Fruit fly (Drosophila melanogaster) whole organism, embryonic: ENCODE measurements around the gene Pnn.

Experiments used
- Antp ChIP-seq: fragments of 200-800 bp; sonication (Bioruptor generic); optimal IDR thresholded peaks from 3 replicates; lab custom pipeline; 2016; ENCODE audit warnings: missing biosample characterization, missing genetic modification characterization
- Asciz ChIP-seq: fragments of 200-800 bp; sonication (Bioruptor generic); optimal IDR thresholded peaks from 2 replicates; lab custom pipeline; 2017; ENCODE audit warnings: missing biosample characterization, mild to moderate bottlenecking, missing genetic modification characterization, missing genetic modification reagents
- B-H2 ChIP-seq: fragments of 200-800 bp; sonication (Bioruptor generic); optimal IDR thresholded peaks from 2 replicates; lab custom pipeline; 2018; ENCODE audit warnings: missing biosample characterization, mild to moderate bottlenecking, missing genetic modification characterization
- CG10147 ChIP-seq: fragments of 200-800 bp; sonication (Bioruptor generic); optimal IDR thresholded peaks from 2 replicates; lab custom pipeline; 2019; ENCODE audit warnings: missing biosample characterization, mild to moderate bottlenecking, missing genetic modification characterization, moderate library complexity
- CG11560 ChIP-seq: fragments of 200-800 bp; sonication (Bioruptor generic); IDR thresholded peaks from 3 replicates; pipeline ENCODE4 v1.3.6; 2022; ENCODE audit warnings: missing biosample characterization, missing genetic modification characterization
- CG11723 ChIP-seq: fragments of 200-800 bp; sonication (Bioruptor generic); optimal IDR thresholded peaks from 2 replicates; lab custom pipeline; 2017; ENCODE audit warnings: missing biosample characterization, mild to moderate bottlenecking, missing genetic modification characterization
- CG14965 ChIP-seq: fragments of 200-800 bp; sonication (Bioruptor generic); optimal IDR thresholded peaks from 2 replicates; lab custom pipeline; 2016; ENCODE audit warnings: missing biosample characterization, missing genetic modification characterization, borderline replicate concordance
- CG15073 ChIP-seq: fragments of 200-800 bp; sonication (Bioruptor generic); optimal IDR thresholded peaks from 2 replicates; lab custom pipeline; 2016; ENCODE audit warnings: missing biosample characterization, missing genetic modification characterization
- CG1529 ChIP-seq: fragments of 200-800 bp; sonication (Bioruptor generic); optimal IDR thresholded peaks from 3 replicates; lab custom pipeline; 2018; ENCODE audit warnings: missing biosample characterization, missing genetic modification characterization
- CG15696 ChIP-seq: fragments of 200-800 bp; sonication (Bioruptor generic); optimal IDR thresholded peaks from 2 replicates; lab custom pipeline; 2019; ENCODE audit warnings: missing biosample characterization, mild to moderate bottlenecking, missing genetic modification characterization, moderate library complexity
- CG1602 ChIP-seq: fragments of 200-800 bp; sonication (Bioruptor generic); optimal IDR thresholded peaks from 3 replicates; lab custom pipeline; 2016; ENCODE audit warnings: missing biosample characterization, missing genetic modification characterization
- CG17385 ChIP-seq: fragments of 200-800 bp; sonication (Bioruptor generic); optimal IDR thresholded peaks from 3 replicates; lab custom pipeline; 2018; ENCODE audit warnings: missing biosample characterization, mild to moderate bottlenecking, missing genetic modification characterization
- CG18476 ChIP-seq: fragments of 200-800 bp; sonication (Bioruptor generic); optimal IDR thresholded peaks from 2 replicates; lab custom pipeline; 2016; ENCODE audit warnings: missing biosample characterization, mild to moderate bottlenecking, missing genetic modification characterization
- CG31388 ChIP-seq: fragments of 200-800 bp; sonication (Bioruptor generic); optimal IDR thresholded peaks from 2 replicates; lab custom pipeline; 2016; ENCODE audit warnings: missing biosample characterization, missing genetic modification characterization
- CG34376 ChIP-seq: fragments of 200-800 bp; sonication (Bioruptor generic); optimal IDR thresholded peaks from 2 replicates; lab custom pipeline; 2018; ENCODE audit warnings: missing biosample characterization, mild to moderate bottlenecking, missing genetic modification characterization
- CG4617 ChIP-seq: fragments of 200-800 bp; sonication (Bioruptor generic); optimal IDR thresholded peaks from 3 replicates; lab custom pipeline; 2016; ENCODE audit warnings: missing biosample characterization, missing genetic modification characterization, borderline replicate concordance
- CG4707 ChIP-seq: fragments of 200-800 bp; sonication (Bioruptor generic); optimal IDR thresholded peaks from 2 replicates; lab custom pipeline; 2018; ENCODE audit warnings: missing biosample characterization, mild to moderate bottlenecking, missing genetic modification characterization, moderate library complexity
- CG7745 ChIP-seq: fragments of 200-800 bp; sonication (Bioruptor generic); optimal IDR thresholded peaks from 2 replicates; lab custom pipeline; 2018; ENCODE audit warnings: missing biosample characterization, mild to moderate bottlenecking, missing genetic modification characterization, moderate library complexity
- CG9437 ChIP-seq: fragments of 200-800 bp; sonication (Bioruptor generic); optimal IDR thresholded peaks from 2 replicates; lab custom pipeline; 2018; ENCODE audit warnings: missing biosample characterization, mild to moderate bottlenecking, missing genetic modification characterization
- CkIIα-i1 ChIP-seq: fragments of 200-800 bp; sonication (Bioruptor generic); IDR thresholded peaks from 2 replicates; pipeline ENCODE4 v1.3.6; 2022; ENCODE audit warnings: missing biosample characterization, missing genetic modification characterization
- Dp ChIP-seq: fragments of 200-800 bp; sonication (Bioruptor generic); optimal IDR thresholded peaks from 2 replicates; lab custom pipeline; 2018; ENCODE audit warnings: missing biosample characterization, mild to moderate bottlenecking, missing genetic modification characterization, moderate library complexity
- Fer3 ChIP-seq: fragments of 200-800 bp; sonication (Bioruptor generic); optimal IDR thresholded peaks from 2 replicates; lab custom pipeline; 2018; ENCODE audit warnings: missing biosample characterization, mild to moderate bottlenecking, missing genetic modification characterization, moderate library complexity
- Gug ChIP-seq: fragments of 200-800 bp; sonication (Bioruptor generic); IDR thresholded peaks from 4 replicates; pipeline ENCODE4 v1.3.6; 2022; ENCODE audit warnings: missing biosample characterization, missing genetic modification characterization
- HmgD ChIP-seq: fragments of 200-800 bp; sonication (Bioruptor generic); optimal IDR thresholded peaks from 3 replicates; lab custom pipeline; 2016; ENCODE audit warnings: missing biosample characterization, missing genetic modification characterization
- Max ChIP-seq: fragments of 200-800 bp; sonication (Bioruptor generic); optimal IDR thresholded peaks from 2 replicates; lab custom pipeline; 2016; ENCODE audit warnings: missing biosample characterization, mild to moderate bottlenecking, missing genetic modification characterization
- Meics ChIP-seq: fragments of 200-800 bp; sonication (Bioruptor generic); optimal IDR thresholded peaks from 2 replicates; lab custom pipeline; 2017; ENCODE audit warnings: missing biosample characterization, mild to moderate bottlenecking, missing genetic modification characterization
- Myb ChIP-seq: fragments of 200-800 bp; sonication (Bioruptor generic); optimal IDR thresholded peaks from 2 replicates; lab custom pipeline; 2016; ENCODE audit warnings: missing biosample characterization, missing genetic modification characterization
- Ptx1 ChIP-seq: fragments of 200-800 bp; sonication (Bioruptor generic); IDR thresholded peaks from 2 replicates; pipeline ENCODE4 v1.3.6; 2022; ENCODE audit warnings: missing biosample characterization, missing genetic modification characterization
- Sin3A ChIP-seq: fragments of >200 bp; optimal IDR thresholded peaks from 2 replicates; lab custom pipeline; 2018
- az2 ChIP-seq: fragments of 200-800 bp; sonication (Bioruptor generic); optimal IDR thresholded peaks from 3 replicates; lab custom pipeline; 2016; ENCODE audit warnings: missing biosample characterization, missing genetic modification characterization
- btn ChIP-seq: fragments of 200-800 bp; sonication (Bioruptor generic); optimal IDR thresholded peaks from 2 replicates; lab custom pipeline; 2016; ENCODE audit warnings: missing biosample characterization, missing genetic modification characterization
- chif ChIP-seq, 2 experiments: fragments of 200-800 bp; sonication (Bioruptor generic); optimal IDR thresholded peaks; 3 replicates each; lab custom pipeline; 2016; ENCODE audit warnings: missing biosample characterization in 2 of 2, missing genetic modification characterization in 2 of 2
- cwo ChIP-seq: fragments of 200-800 bp; sonication (Bioruptor generic); optimal IDR thresholded peaks from 3 replicates; lab custom pipeline; 2017; ENCODE audit warnings: missing biosample characterization, missing genetic modification characterization, mild to moderate bottlenecking, moderate library complexity, missing genetic modification reagents
- da ChIP-seq: fragments of 200-800 bp; sonication (Bioruptor generic); optimal IDR thresholded peaks from 2 replicates; lab custom pipeline; 2016; ENCODE audit warnings: missing biosample characterization, missing genetic modification characterization
- danr ChIP-seq: fragments of 200-800 bp; sonication (Bioruptor generic); IDR thresholded peaks from 2 replicates; pipeline ENCODE4 v1.3.6; 2022; ENCODE audit warnings: missing biosample characterization, missing genetic modification characterization
- disco-r ChIP-seq: fragments of 200-800 bp; sonication (Bioruptor generic); optimal IDR thresholded peaks from 2 replicates; lab custom pipeline; 2016; ENCODE audit warnings: missing biosample characterization, missing genetic modification characterization
- ham ChIP-seq: fragments of 200-800 bp; sonication (Bioruptor generic); IDR thresholded peaks from 2 replicates; pipeline ENCODE4 v1.3.6; 2022; ENCODE audit warnings: missing biosample characterization, missing genetic modification characterization
- lola ChIP-seq, 3 experiments: fragments of >200 bp in 2 of 3; fragments of 200-800 bp in 1 of 3; sonication (Bioruptor generic) in 1 of 3; optimal IDR thresholded peaks; 2 replicates each; lab custom pipeline; 2017 to 2019; ENCODE audit warnings: missing biosample characterization in 3 of 3, missing genetic modification characterization in 3 of 3, mild to moderate bottlenecking in 1 of 3, moderate library complexity in 1 of 3
- mam ChIP-seq: fragments of 200-800 bp; sonication (Bioruptor generic); optimal IDR thresholded peaks from 3 replicates; lab custom pipeline; 2016; ENCODE audit warnings: missing biosample characterization, missing genetic modification characterization
- pan ChIP-seq, 4 experiments: fragments of >200 bp in 3 of 4; fragments of 200-800 bp in 1 of 4; sonication (Bioruptor generic) in 1 of 4; optimal IDR thresholded peaks in 3 of 4; IDR thresholded peaks in 1 of 4; 2 replicates each; pipeline versions ENCODE4 v1.3.6 to Lab custom; 2017 to 2022; ENCODE audit warnings: missing biosample characterization in 2 of 4, missing genetic modification characterization in 2 of 4, mixed read lengths in 1 of 4
- pb ChIP-seq: fragments of 200-800 bp; sonication (Bioruptor generic); optimal IDR thresholded peaks from 3 replicates; lab custom pipeline; 2016; ENCODE audit warnings: missing biosample characterization, missing genetic modification characterization
- seq ChIP-seq: fragments of 200-800 bp; sonication (Bioruptor generic); IDR thresholded peaks from 2 replicates; pipeline ENCODE4 v1.3.6; 2022; ENCODE audit warnings: missing biosample characterization, missing genetic modification characterization
- so ChIP-seq: fragments of 200-800 bp; sonication (Bioruptor generic); IDR thresholded peaks from 3 replicates; pipeline ENCODE4 v1.3.6; 2022; ENCODE audit warnings: missing biosample characterization, missing genetic modification characterization
- tap ChIP-seq: fragments of 200-800 bp; optimal IDR thresholded peaks from 3 replicates; lab custom pipeline; 2019; ENCODE audit warnings: missing biosample characterization, mild to moderate bottlenecking, missing genetic modification characterization, moderate library complexity
- tio ChIP-seq: fragments of 200-800 bp; sonication (Bioruptor generic); optimal IDR thresholded peaks from 2 replicates; lab custom pipeline; 2017; ENCODE audit warnings: missing biosample characterization, missing genetic modification characterization, inconsistent platforms
- trem ChIP-seq: fragments of 200-800 bp; optimal IDR thresholded peaks from 3 replicates; lab custom pipeline; 2019; ENCODE audit warnings: missing biosample characterization, mild to moderate bottlenecking, missing genetic modification characterization, moderate library complexity
- trh ChIP-seq: fragments of 200-800 bp; sonication (Bioruptor generic); optimal IDR thresholded peaks from 2 replicates; lab custom pipeline; 2016; ENCODE audit warnings: missing biosample characterization, missing genetic modification characterization
- unc-4 ChIP-seq: fragments of 200-800 bp; sonication (Bioruptor generic); IDR thresholded peaks from 2 replicates; pipeline ENCODE4 v1.3.6; 2022; ENCODE audit warnings: missing biosample characterization, missing genetic modification characterization; ENCODE audit not compliant: partially characterized antibody
- usp ChIP-seq: fragments of >200 bp; optimal IDR thresholded peaks from 2 replicates; lab custom pipeline; 2017; ENCODE audit warnings: missing biosample characterization, missing genetic modification characterization
- zfh1 ChIP-seq: fragments of 200-800 bp; sonication (Bioruptor generic); IDR thresholded peaks from 3 replicates; pipeline ENCODE4 v1.3.6; 2022; ENCODE audit warnings: missing biosample characterization, missing genetic modification characterization

Pnn gene

DNA sequence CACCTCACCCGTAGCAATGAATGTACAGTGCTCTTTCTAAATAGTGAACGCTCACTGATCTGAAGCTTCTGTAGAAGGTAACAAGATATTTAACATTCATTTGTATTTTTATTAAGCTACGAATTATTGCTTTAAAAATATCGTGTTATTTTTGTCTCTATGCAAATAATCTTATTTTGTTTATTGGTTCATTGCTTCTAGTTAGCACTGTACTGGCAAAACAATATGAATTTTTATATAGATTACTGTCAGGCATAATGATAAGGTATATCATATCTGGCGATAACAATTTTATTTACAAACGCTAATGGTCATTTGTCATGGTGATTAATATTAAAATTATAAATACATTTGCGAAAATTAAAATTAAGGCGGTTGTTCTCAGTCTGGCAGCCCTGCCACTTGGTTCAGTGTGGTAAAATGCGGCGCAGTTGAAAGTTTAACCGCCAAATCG lies 30.8 kb downstream of the Pnn start, which contains the start of gene CG9471 (continued):
- TF ChIP-seq Asciz (GFP tag; lab: Kevin White, UChicago) = peak; percentile 81
- no peak for TF ChIP-seq tio
- TF ChIP-seq da (GFP tag; lab: Kevin White, UChicago) = peak; percentile 61
- TF ChIP-seq Dp (GFP tag; lab: Kevin White, UChicago) = peak; percentile 90
- TF ChIP-seq az2 (GFP tag; lab: Kevin White, UChicago) = peak; percentile 93
- peak; percentile 86 for TF ChIP-seq Max
- peak; percentile 85 to 89 for TF ChIP-seq chif (GFP tag; optimal IDR thresholded peaks at IDR 0.05; lab: Kevin White, UChicago)
- TF ChIP-seq Gug = peak; percentile 89
- peak in 1 of 3 experiments; percentile 83 for TF ChIP-seq lola (GFP tag; optimal IDR thresholded peaks at IDR 0.05; lab: Kevin White, UChicago)
- peak; percentile 81 for TF ChIP-seq CG4617 (GFP tag; lab: Kevin White, UChicago)
- TF ChIP-seq HmgD (GFP tag; lab: Kevin White, UChicago) = peak; percentile 47
- TF ChIP-seq Sin3A (lab: Kevin White, UChicago) = no peak
- peak; percentile 90 for TF ChIP-seq zfh1 (GFP tag; lab: Robert Waterston, UW)
- peak; percentile 74 for TF ChIP-seq Myb (GFP tag; lab: Kevin White, UChicago)
- TF ChIP-seq CG18476 (GFP tag; lab: Kevin White, UChicago) = peak; percentile 89
- peak; percentile 94 for TF ChIP-seq Fer3 (tag; lab: Kevin White, UChicago)
- TF ChIP-seq tap = peak; percentile 92
- TF ChIP-seq CG4707 (GFP tag; lab: Kevin White, UChicago) = peak; percentile 73
- TF ChIP-seq disco-r (GFP tag; lab: Kevin White, UChicago) = peak; percentile 43
- TF ChIP-seq seq = peak; percentile 92
- TF ChIP-seq cwo (GFP tag; lab: Kevin White, UChicago) = peak; percentile 85
- no peak for TF ChIP-seq CkIIα-i1 (GFP tag; lab: Robert Waterston, UW)
- peak; percentile 57 for TF ChIP-seq CG31388
- TF ChIP-seq CG15073 (GFP tag; lab: Kevin White, UChicago) = peak; percentile 31
- TF ChIP-seq CG11560 (tag; lab: Robert Waterston, UW) = peak; percentile 66; the same call in 2 of the 3 replicates
- peak; percentile 58 for TF ChIP-seq CG7745
- TF ChIP-seq CG11723 (GFP tag; lab: Kevin White, UChicago) = peak; percentile 84
- TF ChIP-seq mam = peak; percentile 95
- no peak for TF ChIP-seq unc-4 (GFP tag; lab: Robert Waterston, UW)
- TF ChIP-seq CG14965 (GFP tag; lab: Kevin White, UChicago) = no peak
- peak; percentile 89 for TF ChIP-seq Antp (GFP tag; lab: Kevin White, UChicago)
- TF ChIP-seq B-H2 = peak; percentile 91
- TF ChIP-seq Ptx1 (GFP tag; lab: Robert Waterston, UW) = peak; percentile 96
- peak; percentile 87 for TF ChIP-seq CG34376
- peak; percentile 84 for TF ChIP-seq so (GFP tag; lab: Robert Waterston, UW)
- peak; percentile 82 for TF ChIP-seq CG10147
- peak; percentile 69 for TF ChIP-seq trh (GFP tag; lab: Kevin White, UChicago)
- TF ChIP-seq ham (GFP tag; lab: Robert Waterston, UW) = peak; percentile 71; the same call in 1 of the 2 replicates
- no peak for TF ChIP-seq pan (optimal IDR thresholded peaks at IDR 0.05; lab: Kevin White, UChicago)
- peak in 1 of 2 experiments; percentile 95 for TF ChIP-seq pan (GFP tag; optimal IDR thresholded peaks at IDR 0.05 in 1 of 2, IDR thresholded peaks at IDR 0.05 in 1 of 2)
- peak; percentile 76 for TF ChIP-seq CG15696 (tag; lab: Kevin White, UChicago)
- peak; percentile 25 for TF ChIP-seq btn (GFP tag; lab: Kevin White, UChicago)
- TF ChIP-seq CG17385 (GFP tag; lab: Kevin White, UChicago) = peak; percentile 91
- peak; percentile 74 for TF ChIP-seq danr (GFP tag; lab: Robert Waterston, UW)
- TF ChIP-seq pb = peak; percentile 73
- peak; percentile 93 for TF ChIP-seq Meics (GFP tag; lab: Kevin White, UChicago)
- TF ChIP-seq CG1602 (GFP tag; lab: Kevin White, UChicago) = peak; percentile 87
- no peak for TF ChIP-seq usp (GFP tag; lab: Kevin White, UChicago)
- TF ChIP-seq CG9437 (GFP tag; lab: Kevin White, UChicago) = peak; percentile 82
- TF ChIP-seq CG1529 (GFP tag; lab: Kevin White, UChicago) = peak; percentile 80
- peak; percentile 90 for TF ChIP-seq trem (tag; lab: Kevin White, UChicago)
